Worm (Caenorhabditis elegans) whole organism, mixed stage, embryonic: ENCODE data around the gene aat-3.

Experiments
- M03D4.4 ChIP-seq: sonication (generic microtip); optimal IDR thresholded peaks from 2 replicates; lab custom pipeline; 2017; ENCODE audit warnings: mild to moderate bottlenecking, missing genetic modification characterization, missing compliant biosample characterization
- bed-3 ChIP-seq: fragments of 200-800 bp; sonication (Bioruptor generic); optimal IDR thresholded peaks from 3 replicates; lab custom pipeline; 2018; ENCODE audit warnings: mild to moderate bottlenecking, missing genetic modification characterization, moderate library complexity, missing compliant biosample characterization
- blmp-1 ChIP-seq: fragments of 150-350 bp; optimal IDR thresholded peaks from 2 replicates; lab custom pipeline; 2014; ENCODE audit warnings: missing biosample characterization, missing genetic modification characterization
- ceh-39 ChIP-seq: fragments of 150-350 bp; optimal IDR thresholded peaks from 2 replicates; lab custom pipeline; 2014; ENCODE audit warnings: missing biosample characterization, missing genetic modification characterization
- ceh-43 ChIP-seq: fragments of 200-800 bp; sonication (Bioruptor generic); optimal IDR thresholded peaks from 2 replicates; lab custom pipeline; 2018; ENCODE audit warnings: mild to moderate bottlenecking, missing genetic modification characterization, moderate library complexity, missing compliant biosample characterization
- ceh-83 ChIP-seq: fragments of 200-800 bp; sonication (Bioruptor generic); optimal IDR thresholded peaks from 2 replicates; lab custom pipeline; 2018; ENCODE audit warnings: mild to moderate bottlenecking, missing genetic modification characterization, missing compliant biosample characterization
- ces-1 ChIP-seq: fragments of 150-350 bp; optimal IDR thresholded peaks from 2 replicates; lab custom pipeline; 2014; ENCODE audit warnings: missing biosample characterization, missing genetic modification reagents, missing genetic modification characterization
- cnd-1 ChIP-seq: fragments of 200-800 bp; sonication (Bioruptor generic); optimal IDR thresholded peaks from 2 replicates; lab custom pipeline; 2018; ENCODE audit warnings: mild to moderate bottlenecking, missing genetic modification characterization, missing compliant biosample characterization
- drap-1 ChIP-seq: fragments of 200-800 bp; sonication (Bioruptor generic); optimal IDR thresholded peaks from 3 replicates; lab custom pipeline; 2018; ENCODE audit warnings: mild to moderate bottlenecking, missing genetic modification characterization, missing compliant biosample characterization
- elt-1 ChIP-seq: sonication (generic microtip); optimal IDR thresholded peaks from 2 replicates; lab custom pipeline; 2017; ENCODE audit warnings: missing genetic modification characterization, mild to moderate bottlenecking, missing compliant biosample characterization, antibody characterized with exemption, moderate library complexity, borderline replicate concordance; ENCODE audit not compliant: insufficient read depth
- elt-3 ChIP-seq: fragments of 150-350 bp; optimal IDR thresholded peaks from 2 replicates; lab custom pipeline; 2014; ENCODE audit warnings: missing biosample characterization, missing genetic modification characterization
- flh-1 ChIP-seq: fragments of 200-800 bp; sonication (Bioruptor generic); optimal IDR thresholded peaks from 2 replicates; lab custom pipeline; 2018; ENCODE audit warnings: mild to moderate bottlenecking, missing genetic modification characterization, moderate library complexity, missing compliant biosample characterization
- ham-2 ChIP-seq: fragments of 200-800 bp; sonication (Bioruptor generic); optimal IDR thresholded peaks from 2 replicates; lab custom pipeline; 2018; ENCODE audit warnings: mild to moderate bottlenecking, missing genetic modification characterization, missing compliant biosample characterization
- hlh-1 ChIP-seq: fragments of 150-350 bp; optimal IDR thresholded peaks from 2 replicates; lab custom pipeline; 2014; ENCODE audit warnings: missing biosample characterization, missing genetic modification reagents, missing genetic modification characterization
- lin-13 ChIP-seq: fragments of 150-350 bp; optimal IDR thresholded peaks from 2 replicates; lab custom pipeline; 2014; ENCODE audit warnings: missing biosample characterization, missing genetic modification characterization
- lin-32 ChIP-seq: fragments of 200-800 bp; sonication (Bioruptor generic); optimal IDR thresholded peaks from 2 replicates; lab custom pipeline; 2018; ENCODE audit warnings: mild to moderate bottlenecking, missing genetic modification characterization, missing compliant biosample characterization
- lsy-2 ChIP-seq: fragments of 150-350 bp; optimal IDR thresholded peaks from 2 replicates; lab custom pipeline; 2014; ENCODE audit warnings: missing biosample characterization, missing genetic modification characterization
- mab-5 ChIP-seq: fragments of 150-350 bp; optimal IDR thresholded peaks from 2 replicates; lab custom pipeline; 2014; ENCODE audit warnings: missing biosample characterization, missing genetic modification characterization
- mep-1 ChIP-seq: fragments of 150-350 bp; optimal IDR thresholded peaks from 2 replicates; lab custom pipeline; 2017; ENCODE audit warnings: missing biosample characterization, missing genetic modification reagents, missing genetic modification characterization, inconsistent platforms
- mls-2 ChIP-seq: sonication (generic microtip); optimal IDR thresholded peaks from 2 replicates; lab custom pipeline; 2016; ENCODE audit warnings: mild to moderate bottlenecking, missing genetic modification characterization, moderate library complexity, missing compliant biosample characterization
- nhr-12 ChIP-seq: fragments of 150-350 bp; optimal IDR thresholded peaks from 2 replicates; lab custom pipeline; 2014; ENCODE audit warnings: missing biosample characterization, missing genetic modification characterization
- nhr-2 ChIP-seq: fragments of 150-350 bp; optimal IDR thresholded peaks from 2 replicates; lab custom pipeline; 2014; ENCODE audit warnings: missing biosample characterization, missing genetic modification characterization
- nhr-237 ChIP-seq: fragments of 150-350 bp; optimal IDR thresholded peaks from 2 replicates; lab custom pipeline; 2014; ENCODE audit warnings: missing biosample characterization, missing genetic modification characterization
- nhr-28 ChIP-seq: fragments of 150-350 bp; optimal IDR thresholded peaks from 2 replicates; lab custom pipeline; 2014; ENCODE audit warnings: missing biosample characterization, missing genetic modification characterization
- nhr-76 ChIP-seq: sonication (generic microtip); optimal IDR thresholded peaks from 2 replicates; lab custom pipeline; 2017; ENCODE audit warnings: missing biosample characterization, missing genetic modification characterization
- pha-4 ChIP-seq: fragments of 150-350 bp; optimal IDR thresholded peaks from 2 replicates; lab custom pipeline; 2018; ENCODE audit warnings: missing biosample characterization, missing genetic modification reagents, missing genetic modification characterization
- sem-2 ChIP-seq: fragments of 200-800 bp; sonication (Bioruptor generic); optimal IDR thresholded peaks from 2 replicates; lab custom pipeline; 2018; ENCODE audit warnings: mild to moderate bottlenecking, missing genetic modification characterization, missing compliant biosample characterization
- snpc-4 ChIP-seq: fragments of 150-350 bp; optimal IDR thresholded peaks from 2 replicates; lab custom pipeline; 2014; ENCODE audit warnings: missing biosample characterization, missing genetic modification characterization
- sptf-1 ChIP-seq: sonication (generic microtip); optimal IDR thresholded peaks from 2 replicates; lab custom pipeline; 2017; ENCODE audit warnings: mild to moderate bottlenecking, missing genetic modification characterization, moderate library complexity, missing compliant biosample characterization
- tbx-8 ChIP-seq: fragments of 200-800 bp; sonication (Bioruptor generic); optimal IDR thresholded peaks from 2 replicates; lab custom pipeline; 2018; ENCODE audit warnings: mild to moderate bottlenecking, missing genetic modification characterization, moderate library complexity, missing compliant biosample characterization
- unc-120 ChIP-seq: sonication (generic microtip); optimal IDR thresholded peaks from 2 replicates; lab custom pipeline; 2017; ENCODE audit warnings: missing genetic modification characterization, missing compliant biosample characterization; ENCODE audit not compliant: poor library complexity, severe bottlenecking
- unc-39 ChIP-seq: fragments of 150-350 bp; optimal IDR thresholded peaks from 2 replicates; lab custom pipeline; 2014; ENCODE audit warnings: missing biosample characterization, missing genetic modification characterization
- unc-62 ChIP-seq: fragments of 150-350 bp; optimal IDR thresholded peaks from 2 replicates; lab custom pipeline; 2014; ENCODE audit warnings: missing biosample characterization, missing genetic modification reagents, missing genetic modification characterization
- zip-8 ChIP-seq: fragments of 150-350 bp; optimal IDR thresholded peaks from 2 replicates; lab custom pipeline; 2014; ENCODE audit warnings: missing biosample characterization, missing genetic modification characterization
- ztf-11 ChIP-seq: fragments of 150-350 bp; optimal IDR thresholded peaks from 2 replicates; lab custom pipeline; 2014; ENCODE audit warnings: missing biosample characterization, missing genetic modification characterization

The aat-3 gene

DNA sequence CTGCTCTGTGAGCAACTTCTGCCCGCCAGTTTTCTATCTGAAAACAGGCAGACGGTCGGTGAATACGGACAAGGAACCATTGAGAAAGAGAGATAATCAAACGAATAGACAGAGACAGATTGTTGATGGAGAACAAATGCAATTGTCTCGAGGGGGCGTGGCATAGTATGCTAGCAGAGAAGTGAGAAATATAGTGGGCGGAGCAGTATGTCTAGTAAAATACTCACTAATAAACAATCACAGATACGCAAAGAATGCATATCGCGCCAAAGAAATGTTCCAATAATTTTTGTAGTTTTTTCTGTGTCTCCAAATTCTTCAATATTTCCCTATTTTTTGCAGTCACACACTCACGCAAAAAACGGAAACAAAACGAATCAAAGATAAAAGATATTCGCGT, 19.7 kb upstream of the aat-3 start, which contains the start of gene tbc-12:
TSS of gene tbc-12 (minus strand) at position 101 of the 400 bp plus-strand sequence.
- TF ChIP-seq unc-62 = no peak
- TF ChIP-seq ces-1 (GFP tag; lab: Kevin White, UChicago) = peak; percentile 30

DNA sequence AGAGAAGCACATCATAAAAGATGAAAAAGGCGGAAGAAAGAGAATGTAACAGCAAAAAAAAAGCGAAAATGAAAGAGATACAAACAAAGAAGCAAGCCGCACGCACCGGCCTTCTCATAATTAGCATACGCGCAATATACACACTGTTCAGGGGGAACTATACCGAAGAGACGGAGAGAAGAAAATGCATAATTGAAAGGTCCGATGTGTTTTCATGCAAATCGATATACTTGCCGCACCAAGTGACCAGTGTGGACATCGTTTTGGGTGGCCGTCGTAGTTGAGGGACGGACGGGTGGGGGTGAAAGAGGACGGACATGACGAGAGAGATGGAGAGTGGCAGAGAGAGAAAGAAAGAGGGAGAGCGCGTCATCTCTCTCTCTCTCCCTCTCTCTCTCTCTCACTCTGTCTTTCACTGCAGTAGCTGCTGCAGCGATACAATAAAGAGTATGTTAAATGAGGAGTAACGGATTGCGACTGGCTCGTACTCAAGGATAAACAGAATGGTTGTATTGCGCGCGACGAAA, 15.8 kb upstream of the aat-3 start:
- peak; percentile 95 for TF ChIP-seq unc-62
- peak; percentile 95 for TF ChIP-seq nhr-2
- TF ChIP-seq tbx-8 (GFP tag; lab: Kevin White, UChicago) = no peak
- peak; percentile 47 for TF ChIP-seq M03D4.4 (tag; lab: Kevin White, UChicago)
- peak; percentile 81 for TF ChIP-seq lin-13
- no peak for TF ChIP-seq snpc-4 (tag; lab: Kevin White, UChicago)
- TF ChIP-seq lsy-2 (tag; lab: Kevin White, UChicago) = peak; percentile 61
- TF ChIP-seq lin-32 (GFP tag; lab: Kevin White, UChicago) = no peak
- peak; percentile 74 for TF ChIP-seq cnd-1 (tag; lab: Kevin White, UChicago)
- TF ChIP-seq hlh-1 (tag; lab: Kevin White, UChicago) = peak; percentile 68
- TF ChIP-seq nhr-76 (tag; lab: Kevin White, UChicago) = no peak
- TF ChIP-seq mep-1 = peak; percentile 67
- peak; percentile 86 for TF ChIP-seq ham-2 (GFP tag; lab: Kevin White, UChicago)
- TF ChIP-seq sem-2 (GFP tag; lab: Kevin White, UChicago) = no peak
- TF ChIP-seq elt-3 (tag; lab: Kevin White, UChicago) = no peak
- TF ChIP-seq mls-2 (tag; lab: Kevin White, UChicago) = peak; percentile 85
- TF ChIP-seq sptf-1 (tag; lab: Kevin White, UChicago) = peak; percentile 77
- peak; percentile 88 for TF ChIP-seq ztf-11
- peak; percentile 89 for TF ChIP-seq ces-1 (GFP tag; lab: Kevin White, UChicago)
- TF ChIP-seq bed-3 = no peak
- TF ChIP-seq blmp-1 (tag; lab: Kevin White, UChicago) = peak; percentile 86
- TF ChIP-seq ceh-83 (GFP tag; lab: Kevin White, UChicago) = peak; percentile 60
- TF ChIP-seq drap-1 (GFP tag; lab: Kevin White, UChicago) = peak; percentile 72
- peak; percentile 42 for TF ChIP-seq nhr-237
- no peak for TF ChIP-seq unc-39 (tag; lab: Kevin White, UChicago)
- peak; percentile 45 for TF ChIP-seq unc-120 (tag; lab: Kevin White, UChicago)
- no peak for TF ChIP-seq mab-5 (tag; lab: Kevin White, UChicago)
- TF ChIP-seq ceh-43 = no peak
- no peak for TF ChIP-seq nhr-28 (tag; lab: Kevin White, UChicago)
- TF ChIP-seq zip-8 (tag; lab: Kevin White, UChicago) = no peak
- TF ChIP-seq elt-1 (tag; lab: Kevin White, UChicago) = no peak
- TF ChIP-seq pha-4 (tag; lab: Kevin White, UChicago) = peak; percentile 78
- TF ChIP-seq ceh-39 (tag; lab: Kevin White, UChicago) = peak; percentile 73
- TF ChIP-seq nhr-12 (tag; lab: Kevin White, UChicago) = no peak
- TF ChIP-seq flh-1 (GFP tag; lab: Kevin White, UChicago) = no peak

DNA sequence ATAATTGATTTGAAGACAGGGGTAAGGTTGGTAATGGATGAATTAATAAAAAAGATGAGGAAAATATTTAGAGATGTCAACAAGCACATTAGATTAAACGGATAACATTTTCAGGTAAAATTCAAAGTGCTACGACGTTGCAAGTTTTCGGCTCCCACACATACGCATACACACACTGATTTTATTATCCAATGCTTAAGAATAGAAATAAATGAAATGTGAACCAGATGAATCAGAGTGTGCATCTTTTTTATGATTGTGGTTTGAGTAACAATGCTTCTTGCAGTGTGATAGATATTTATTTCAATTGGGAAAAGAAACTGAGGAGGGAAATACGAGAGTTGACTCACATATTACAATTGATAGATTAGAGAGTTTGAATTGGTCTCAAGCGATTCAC, 13.3 kb upstream of the aat-3 start:
- TF ChIP-seq ham-2 (GFP tag; lab: Kevin White, UChicago) = no peak
- TF ChIP-seq hlh-1 (tag; lab: Kevin White, UChicago) = no peak
- no peak for TF ChIP-seq tbx-8 (GFP tag; lab: Kevin White, UChicago)
- no peak for TF ChIP-seq ceh-83 (GFP tag; lab: Kevin White, UChicago)
- TF ChIP-seq elt-1 (tag; lab: Kevin White, UChicago) = no peak
- no peak for TF ChIP-seq bed-3
- no peak for TF ChIP-seq nhr-28 (tag; lab: Kevin White, UChicago)
- TF ChIP-seq elt-3 (tag; lab: Kevin White, UChicago) = no peak
- TF ChIP-seq M03D4.4 (tag; lab: Kevin White, UChicago) = no peak
- no peak for TF ChIP-seq unc-39 (tag; lab: Kevin White, UChicago)
